Fruit fly (Drosophila melanogaster) Kc167 (cell line): ENCODE measurements around the gene CG17625.

Experiments used
- Myc ChIP-seq: fragments of >200 bp; optimal IDR thresholded peaks from 2 replicates; lab custom pipeline; 2017; ENCODE audit warnings: missing external identifiers
- Sin3A ChIP-seq: fragments of >200 bp; optimal IDR thresholded peaks from 2 replicates; lab custom pipeline; 2018; ENCODE audit warnings: missing external identifiers
- h ChIP-seq: fragments of >200 bp; optimal IDR thresholded peaks from 3 replicates; lab custom pipeline; 2018; ENCODE audit warnings: missing external identifiers
- insv ChIP-seq: fragments of >200 bp; optimal IDR thresholded peaks from 3 replicates; lab custom pipeline; 2018; ENCODE audit warnings: missing external identifiers
- psq ChIP-seq: fragments of >200 bp; optimal IDR thresholded peaks from 2 replicates; lab custom pipeline; 2017; ENCODE audit warnings: missing external identifiers

DNA sequence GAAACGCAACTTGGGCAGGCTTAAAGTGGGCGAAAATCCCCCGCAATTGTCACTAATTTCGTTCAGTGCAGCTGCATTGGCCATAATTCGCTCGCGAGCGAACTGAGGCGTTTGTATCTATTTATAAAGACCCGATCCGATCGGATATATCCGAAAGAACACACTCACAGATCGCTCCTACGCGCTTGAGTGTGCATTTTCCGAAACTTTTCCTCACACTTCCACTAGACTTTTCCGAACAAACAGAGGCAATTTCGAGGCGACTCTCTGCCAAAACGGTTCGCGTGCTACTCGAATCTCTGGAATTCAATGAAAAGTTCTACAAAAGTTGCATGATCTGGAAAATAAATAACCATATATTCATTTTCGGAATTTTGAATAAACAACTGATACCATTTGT lies 15.1 kb downstream of the CG17625 start, which contains the start of the genes CG6972 and CCAP:
- TF ChIP-seq Sin3A (lab: Kevin White, UChicago) (no peak), insv (lab: Kevin White, UChicago) (no peak), h (lab: Kevin White, UChicago) (no peak), Myc (no peak), psq (lab: Kevin White, UChicago) (no peak)
